Fruit fly (Drosophila melanogaster): ENCODE data around the gene CG15537.

The CG15537 gene

DNA sequence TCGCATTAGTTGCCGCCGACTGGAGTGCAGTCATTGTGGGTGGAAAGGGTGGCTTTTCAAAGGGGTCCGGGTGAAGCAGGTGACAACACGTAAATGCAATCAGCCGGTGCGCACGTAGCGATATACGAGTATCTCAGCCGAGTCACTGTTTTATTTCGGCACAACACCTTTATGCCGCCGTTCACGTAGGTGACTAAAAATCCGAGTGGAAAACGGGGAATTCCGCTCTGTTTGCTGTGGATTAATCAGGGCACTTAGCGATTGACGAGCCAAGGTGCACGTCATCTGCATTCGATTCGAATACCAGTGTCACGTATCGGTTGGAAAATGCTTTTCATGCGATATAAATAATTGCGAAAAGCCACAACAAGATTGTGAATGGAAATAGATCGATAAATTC, 36.9 kb downstream of the CG15537 start:
- TF ChIP-seq Mnt (GFP tag; optimal IDR thresholded peaks at IDR 0.05) (no peak), CG12768 (GFP tag; optimal IDR thresholded peaks at IDR 0.05) (no peak), cic (GFP tag; optimal IDR thresholded peaks at IDR 0.05) (peak; percentile 6), CG11617 (GFP tag; optimal IDR thresholded peaks at IDR 0.05) (no peak), bab1 (GFP tag; optimal IDR thresholded peaks at IDR 0.05) (peak; percentile 26)

DNA sequence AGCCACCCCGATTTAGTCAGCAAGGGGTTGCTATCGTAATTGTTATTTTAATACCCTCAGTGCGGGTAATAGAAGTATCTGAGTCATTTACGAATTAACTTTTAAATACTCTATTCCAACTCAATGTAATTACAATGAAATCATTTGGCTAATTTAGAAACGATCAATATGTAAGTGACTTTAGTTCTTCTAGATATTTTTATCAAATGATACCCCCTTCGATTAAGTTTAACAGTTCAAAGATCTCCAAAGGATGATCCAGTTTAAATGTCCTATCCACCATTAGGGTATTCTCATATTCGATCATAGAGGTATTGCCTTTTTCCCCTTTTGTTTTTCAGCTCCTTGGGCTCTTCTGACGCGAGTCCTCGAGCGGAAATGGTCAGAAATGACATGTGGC, 49.5 kb downstream of the CG15537 start:
- TF ChIP-seq CG11617 (GFP tag; optimal IDR thresholded peaks at IDR 0.05): no peak
- no peak for TF ChIP-seq ovo (GFP tag; optimal IDR thresholded peaks at IDR 0.05)
- TF ChIP-seq bab1 (GFP tag; optimal IDR thresholded peaks at IDR 0.05): no peak
- TF ChIP-seq cnc (optimal IDR thresholded peaks at IDR 0.05): no peak
- TF ChIP-seq kay (GFP tag; ENCODE audit: borderline replicate concordance): no peak
- TF ChIP-seq CG33017 (tag; optimal IDR thresholded peaks at IDR 0.05): no peak
- TF ChIP-seq toe (GFP tag; optimal IDR thresholded peaks at IDR 0.05): no peak
- no peak for TF ChIP-seq CG7045 (GFP tag; optimal IDR thresholded peaks at IDR 0.05)
- no peak for TF ChIP-seq CG12768 (GFP tag; optimal IDR thresholded peaks at IDR 0.05)
- TF ChIP-seq Hr96 (GFP tag; optimal IDR thresholded peaks at IDR 0.05): no peak
- no peak for TF ChIP-seq cic (GFP tag; optimal IDR thresholded peaks at IDR 0.05)
- TF ChIP-seq pad (GFP tag; optimal IDR thresholded peaks at IDR 0.05): no peak
- no peak for TF ChIP-seq CG7101 (tag; optimal IDR thresholded peaks at IDR 0.05)
- TF ChIP-seq tj (GFP tag; optimal IDR thresholded peaks at IDR 0.05): no peak
- TF ChIP-seq Mnt (GFP tag; optimal IDR thresholded peaks at IDR 0.05): no peak
- no peak for TF ChIP-seq CG14711 (tag; optimal IDR thresholded peaks at IDR 0.05)
- no peak for TF ChIP-seq CG5204 (GFP tag; optimal IDR thresholded peaks at IDR 0.05)
- no peak for TF ChIP-seq Crg-1 (GFP tag; optimal IDR thresholded peaks at IDR 0.05)

DNA sequence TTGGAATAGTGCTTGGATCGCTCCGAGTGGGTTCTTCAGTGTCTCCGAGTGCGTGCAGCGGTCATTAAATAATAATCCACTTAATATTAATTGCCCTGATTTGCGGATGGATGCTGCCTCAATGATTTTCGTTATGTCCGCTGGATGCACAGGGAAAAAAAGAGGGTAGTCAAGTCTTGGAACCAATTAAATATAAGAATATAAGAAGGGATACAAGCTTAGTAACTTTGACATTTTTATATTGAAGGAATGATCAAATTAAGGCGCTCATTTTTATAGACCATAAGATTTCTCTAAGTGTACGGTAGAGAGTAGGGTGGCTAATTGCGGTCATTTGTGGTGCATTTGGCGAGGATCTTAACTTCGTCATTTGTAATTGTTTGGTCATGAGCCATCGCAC, 51.4 kb downstream of the CG15537 start:
- no peak for TF ChIP-seq bab1 (GFP tag; optimal IDR thresholded peaks at IDR 0.05)
- no peak for TF ChIP-seq CG7101 (tag; optimal IDR thresholded peaks at IDR 0.05)
- no peak for TF ChIP-seq tj (GFP tag; optimal IDR thresholded peaks at IDR 0.05)
- no peak for TF ChIP-seq CG14711 (tag; optimal IDR thresholded peaks at IDR 0.05)
- TF ChIP-seq Hr96 (GFP tag; optimal IDR thresholded peaks at IDR 0.05): no peak
- TF ChIP-seq cnc (optimal IDR thresholded peaks at IDR 0.05): no peak

DNA sequence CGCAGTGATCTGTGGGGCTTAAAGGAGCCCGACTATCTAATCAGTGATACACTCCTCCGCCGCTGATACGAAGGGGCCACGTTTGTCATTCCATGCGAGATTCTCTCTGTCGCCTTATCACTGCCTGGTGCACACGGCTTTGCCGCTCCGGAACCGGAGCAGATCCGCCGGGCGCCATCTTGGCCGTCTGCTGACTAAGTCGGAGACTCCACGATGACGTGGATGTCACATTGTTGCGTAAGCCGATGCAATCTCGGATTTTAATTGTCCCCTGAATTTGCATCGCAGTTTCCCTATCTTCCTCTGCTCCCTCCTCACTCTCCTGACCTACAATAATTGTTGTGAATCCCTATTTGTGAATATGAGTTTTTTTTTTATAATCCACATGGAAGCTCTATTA, 52.3 kb downstream of the CG15537 start:
- TF ChIP-seq kay (GFP tag; ENCODE audit: borderline replicate concordance): peak; percentile 11
- no peak for TF ChIP-seq Hr96 (GFP tag; optimal IDR thresholded peaks at IDR 0.05)

DNA sequence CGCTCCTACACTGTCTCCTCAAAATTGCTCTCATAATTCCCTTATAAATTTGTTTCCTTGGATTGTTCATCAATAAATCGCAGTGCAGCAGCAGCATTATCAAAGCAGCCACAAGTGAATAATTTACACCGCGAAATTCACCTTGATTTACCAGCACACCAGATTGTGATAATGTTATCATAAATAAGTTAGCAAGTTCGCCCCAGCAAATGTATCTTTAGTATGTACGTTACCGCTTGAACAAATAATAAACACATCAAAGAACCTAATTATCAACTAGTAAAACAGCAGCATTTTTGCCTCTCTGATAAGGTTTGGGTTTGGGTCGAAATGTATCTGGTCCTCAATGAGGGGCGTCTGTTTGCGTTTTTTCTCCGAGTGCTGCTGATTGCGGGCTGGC, 53.1 kb downstream of the CG15537 start:
- TF ChIP-seq kay (GFP tag; ENCODE audit: borderline replicate concordance) (peak; percentile 15), CG11617 (GFP tag; optimal IDR thresholded peaks at IDR 0.05) (no peak), bab1 (GFP tag; optimal IDR thresholded peaks at IDR 0.05) (no peak), CG14711 (tag; optimal IDR thresholded peaks at IDR 0.05) (no peak), Crg-1 (GFP tag; optimal IDR thresholded peaks at IDR 0.05) (no peak)

DNA sequence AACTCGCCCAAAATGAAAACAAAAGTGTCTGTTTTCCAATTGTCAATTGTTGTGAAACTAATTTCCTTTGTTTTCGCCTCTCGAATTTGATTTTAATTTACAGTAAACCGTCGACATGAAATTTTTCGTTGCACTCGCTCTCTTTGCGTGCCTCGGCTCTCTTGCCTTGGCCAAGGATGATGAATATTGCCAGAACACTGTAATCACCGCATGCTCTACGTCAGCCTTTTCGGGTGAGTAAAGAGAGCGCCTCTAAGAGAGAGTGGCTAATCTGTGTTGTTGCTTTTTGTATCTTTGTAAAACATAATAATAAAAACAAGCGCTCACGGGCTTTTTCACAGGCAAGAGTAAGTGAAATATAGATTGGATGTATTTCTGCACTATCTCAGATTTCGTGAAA, 54.3 kb downstream of the CG15537 start:
- TF ChIP-seq CG1620 (GFP tag; optimal IDR thresholded peaks at IDR 0.05): no peak
- no peak for TF ChIP-seq pad (GFP tag; optimal IDR thresholded peaks at IDR 0.05)
- peak; percentile 23 for TF ChIP-seq tj (GFP tag; optimal IDR thresholded peaks at IDR 0.05)
- peak; percentile 39 for TF ChIP-seq kay (GFP tag; ENCODE audit: borderline replicate concordance)
- TF ChIP-seq CG33017 (tag; optimal IDR thresholded peaks at IDR 0.05): no peak

DNA sequence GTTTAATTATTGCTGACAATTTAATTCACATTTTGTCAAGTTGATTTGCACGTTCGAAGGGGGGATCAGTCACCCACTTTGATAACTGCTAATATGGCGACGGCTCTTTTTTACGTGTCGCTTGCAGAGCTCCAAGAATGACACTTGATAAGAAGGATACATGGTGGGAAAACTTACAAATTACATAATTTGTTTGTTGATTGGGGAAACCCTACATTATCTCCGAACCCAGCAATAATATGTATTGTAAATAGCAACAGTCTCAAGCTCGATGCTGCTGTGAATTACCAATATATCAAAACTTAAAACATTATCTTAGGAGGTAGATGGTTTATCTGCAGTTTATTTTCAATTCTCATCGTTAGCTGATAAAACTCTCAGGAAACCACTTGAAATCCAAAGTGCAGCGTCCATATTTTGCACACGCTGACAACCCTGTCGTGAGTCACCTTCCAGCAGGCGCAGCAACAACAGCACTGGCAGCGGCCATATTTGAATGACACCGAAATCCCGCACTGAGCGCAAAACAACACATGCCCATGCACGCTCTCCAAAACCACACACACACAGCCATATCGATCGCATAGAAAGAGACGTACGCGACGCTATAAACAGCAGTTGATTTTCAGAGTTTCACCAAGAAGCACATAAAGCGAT, 55.1 kb downstream of the CG15537 start:
- TF ChIP-seq CG7045 (GFP tag; optimal IDR thresholded peaks at IDR 0.05): peak; percentile 97
- TF ChIP-seq cic (GFP tag; optimal IDR thresholded peaks at IDR 0.05): peak; percentile 10
- peak; percentile 68 for TF ChIP-seq Crg-1 (GFP tag; optimal IDR thresholded peaks at IDR 0.05)
- peak; percentile 72 for TF ChIP-seq CG1620 (GFP tag; optimal IDR thresholded peaks at IDR 0.05)
- peak; percentile 94 for TF ChIP-seq Hr96 (GFP tag; optimal IDR thresholded peaks at IDR 0.05)
- peak; percentile 95 for TF ChIP-seq Clk (GFP tag; optimal IDR thresholded peaks at IDR 0.05)
- TF ChIP-seq bab1 (GFP tag; optimal IDR thresholded peaks at IDR 0.05): peak; percentile 84
- TF ChIP-seq CG12768 (GFP tag; optimal IDR thresholded peaks at IDR 0.05): peak; percentile 94
- peak; percentile 85 for TF ChIP-seq tj (GFP tag; optimal IDR thresholded peaks at IDR 0.05)
- peak; percentile 98 for TF ChIP-seq CG11617 (GFP tag; optimal IDR thresholded peaks at IDR 0.05)
- peak; percentile 65 for TF ChIP-seq Mnt (GFP tag; optimal IDR thresholded peaks at IDR 0.05)
- TF ChIP-seq cnc (optimal IDR thresholded peaks at IDR 0.05): peak in 1 of 2 experiments; percentile 11
- TF ChIP-seq ovo (GFP tag; optimal IDR thresholded peaks at IDR 0.05): peak; percentile 58
- peak; percentile 90 for TF ChIP-seq CG14711 (tag; optimal IDR thresholded peaks at IDR 0.05)
- TF ChIP-seq toe (GFP tag; optimal IDR thresholded peaks at IDR 0.05): peak; percentile 96
- peak; percentile 97 for TF ChIP-seq CG5204 (GFP tag; optimal IDR thresholded peaks at IDR 0.05)
- TF ChIP-seq CG33017 (tag; optimal IDR thresholded peaks at IDR 0.05): peak; percentile 88
- peak; percentile 90 for TF ChIP-seq CG7101 (tag; optimal IDR thresholded peaks at IDR 0.05)
- TF ChIP-seq kay (GFP tag; ENCODE audit: borderline replicate concordance): peak; percentile 99
- TF ChIP-seq pad (GFP tag; optimal IDR thresholded peaks at IDR 0.05): peak; percentile 85

Data from whole organism, adult.